Fruit fly (Drosophila melanogaster) whole organism, wandering third instar larva: Measurements from ENCODE around the gene mus302.

Source experiments
- Abd-B ChIP-seq: fragments of >200 bp; optimal IDR thresholded peaks from 2 replicates; lab custom pipeline; 2017; ENCODE audit warnings: missing biosample characterization, missing genetic modification characterization
- CG9705 ChIP-seq: fragments of 200-800 bp; sonication (Bioruptor generic); optimal IDR thresholded peaks from 2 replicates; lab custom pipeline; 2018; ENCODE audit warnings: missing biosample characterization, mild to moderate bottlenecking, missing genetic modification characterization
- CrebA ChIP-seq: fragments of 200-800 bp; sonication (Bioruptor generic); optimal IDR thresholded peaks from 2 replicates; lab custom pipeline; 2016; ENCODE audit warnings: missing biosample characterization, mild to moderate bottlenecking, missing genetic modification characterization, borderline replicate concordance
- Dif ChIP-seq: fragments of 200-275, 200-300 bp; sonication (Bioruptor generic); optimal IDR thresholded peaks from 2 replicates; lab custom pipeline; 2018; ENCODE audit warnings: missing biosample characterization, missing genetic modification characterization; ENCODE audit not compliant: partially characterized antibody
- GATAd ChIP-seq: sonication (Bioruptor generic); optimal IDR thresholded peaks from 2 replicates; lab custom pipeline; 2016; ENCODE audit warnings: missing biosample characterization, missing genetic modification characterization
- Hnf4 ChIP-seq: fragments of 200-800 bp; sonication (Bioruptor generic); optimal IDR thresholded peaks from 2 replicates; lab custom pipeline; 2016; ENCODE audit warnings: missing biosample characterization, mild to moderate bottlenecking, missing genetic modification characterization
- Hr78 ChIP-seq: fragments of >200 bp; optimal IDR thresholded peaks from 2 replicates; lab custom pipeline; 2017; ENCODE audit warnings: missing biosample characterization, missing genetic modification characterization
- Jra ChIP-seq: sonication (Bioruptor generic); optimal IDR thresholded peaks from 2 replicates; lab custom pipeline; 2016; ENCODE audit warnings: missing biosample characterization, missing genetic modification characterization
- Mio ChIP-seq: sonication (Bioruptor generic); optimal IDR thresholded peaks from 2 replicates; lab custom pipeline; 2016; ENCODE audit warnings: missing biosample characterization, missing genetic modification characterization
- Myc ChIP-seq: fragments of >200 bp; optimal IDR thresholded peaks from 2 replicates; lab custom pipeline; 2017
- N ChIP-seq: fragments of >200 bp; optimal IDR thresholded peaks from 2 replicates; lab custom pipeline; 2018; ENCODE audit warnings: missing biosample characterization, missing external identifiers, missing genetic modification characterization
- OdsH ChIP-seq: fragments of 200-800 bp; sonication (Bioruptor generic); optimal IDR thresholded peaks from 2 replicates; lab custom pipeline; 2016; ENCODE audit warnings: missing biosample characterization, mild to moderate bottlenecking, missing genetic modification characterization
- Rel ChIP-seq, 2 experiments: fragments of 200-800 bp; sonication (Bioruptor generic) in 1 of 2; optimal IDR thresholded peaks; 2 replicates in 1 of 2; 3 replicates in 1 of 2; lab custom pipeline; 2016 to 2019; ENCODE audit warnings: mild to moderate bottlenecking in 2 of 2, missing biosample characterization in 2 of 2, missing genetic modification characterization in 2 of 2, moderate library complexity in 1 of 2
- Sp1 ChIP-seq: fragments of 200-800 bp; sonication (Bioruptor generic); optimal IDR thresholded peaks from 3 replicates; lab custom pipeline; 2019; ENCODE audit warnings: missing biosample characterization, mild to moderate bottlenecking, missing genetic modification characterization, moderate library complexity
- Vsx2 ChIP-seq: fragments of 200-300, 225-300 bp; sonication (Bioruptor generic); optimal IDR thresholded peaks from 2 replicates; lab custom pipeline; 2018; ENCODE audit warnings: missing biosample characterization, missing genetic modification characterization; ENCODE audit not compliant: partially characterized antibody
- br ChIP-seq: fragments of 200-800 bp; sonication (Bioruptor generic); optimal IDR thresholded peaks from 2 replicates; lab custom pipeline; 2016; ENCODE audit warnings: missing biosample characterization, missing genetic modification characterization
- dl ChIP-seq, 2 experiments: fragments of 175-275, 200-275 bp in 1 of 2; fragments of 200-275 bp in 1 of 2; sonication (Bioruptor generic); optimal IDR thresholded peaks; lab custom pipeline; 2018; ENCODE audit warnings: mild to moderate bottlenecking in 2 of 2, missing biosample characterization in 2 of 2, missing genetic modification characterization in 2 of 2, moderate library complexity in 2 of 2; ENCODE audit not compliant: partially characterized antibody in 2 of 2, insufficient read depth in 1 of 2
- dmrt93B ChIP-seq: fragments of 200-800 bp; sonication (Bioruptor generic); optimal IDR thresholded peaks from 2 replicates; lab custom pipeline; 2018; ENCODE audit warnings: missing biosample characterization, mild to moderate bottlenecking, missing genetic modification characterization
- dsf ChIP-seq: sonication (Bioruptor generic); optimal IDR thresholded peaks from 2 replicates; lab custom pipeline; 2016; ENCODE audit warnings: missing biosample characterization, missing genetic modification characterization, borderline replicate concordance
- ey ChIP-seq: fragments of 200-800 bp; sonication (Bioruptor generic); optimal IDR thresholded peaks from 2 replicates; lab custom pipeline; 2016; ENCODE audit warnings: missing biosample characterization, missing genetic modification characterization
- foxo ChIP-seq, 2 experiments: fragments of 200-800 bp; sonication (Bioruptor generic); optimal IDR thresholded peaks; 2 replicates in 1 of 2; 3 replicates in 1 of 2; lab custom pipeline; 2016 to 2017; ENCODE audit warnings: missing biosample characterization in 2 of 2, missing genetic modification characterization in 2 of 2
- fru ChIP-seq: fragments of 200-800 bp; sonication (Bioruptor generic); optimal IDR thresholded peaks from 3 replicates; lab custom pipeline; 2016; ENCODE audit warnings: missing biosample characterization, mild to moderate bottlenecking, missing genetic modification characterization
- h ChIP-seq: fragments of 200-800 bp; sonication (Bioruptor generic); optimal IDR thresholded peaks from 3 replicates; lab custom pipeline; 2016; ENCODE audit warnings: missing biosample characterization, mild to moderate bottlenecking, missing genetic modification characterization
- jim ChIP-seq: fragments of 175-275, 200-325 bp; sonication (Bioruptor generic); optimal IDR thresholded peaks from 2 replicates; lab custom pipeline; 2016; ENCODE audit warnings: missing biosample characterization, mild to moderate bottlenecking, missing genetic modification characterization
- lola ChIP-seq: fragments of >200 bp; optimal IDR thresholded peaks from 2 replicates; lab custom pipeline; 2017; ENCODE audit warnings: missing biosample characterization, missing genetic modification characterization
- pan ChIP-seq: fragments of >200 bp; optimal IDR thresholded peaks from 2 replicates; lab custom pipeline; 2017
- psq ChIP-seq: fragments of 200-800 bp; sonication (Bioruptor generic); optimal IDR thresholded peaks from 3 replicates; lab custom pipeline; 2017; ENCODE audit warnings: missing biosample characterization, mild to moderate bottlenecking, missing genetic modification characterization, moderate library complexity
- sage ChIP-seq: fragments of 200-800 bp; sonication (Bioruptor generic); optimal IDR thresholded peaks from 2 replicates; lab custom pipeline; 2016; ENCODE audit warnings: missing biosample characterization, mild to moderate bottlenecking, missing genetic modification characterization
- sv ChIP-seq: fragments of 200-800 bp; sonication (Bioruptor generic); optimal IDR thresholded peaks from 3 replicates; lab custom pipeline; 2016; ENCODE audit warnings: missing biosample characterization, missing genetic modification characterization
- usp ChIP-seq: fragments of >200 bp; optimal IDR thresholded peaks from 2 replicates; lab custom pipeline; 2017; ENCODE audit warnings: missing biosample characterization, missing genetic modification characterization
- woc ChIP-seq: sonication (Bioruptor generic); optimal IDR thresholded peaks from 2 replicates; lab custom pipeline; 2016; ENCODE audit warnings: missing biosample characterization, mild to moderate bottlenecking, missing genetic modification characterization

Gene mus302

dm6 chr3L:16755189-16755588, 24.3 kb downstream of the mus302 start, which contains the start of gene CG42852:
Gene CG42852 (plus strand): TSS chr3L:16755489.
- no peak for TF ChIP-seq usp (GFP tag; lab: Kevin White, UChicago)
- no peak for TF ChIP-seq Jra
- no peak for TF ChIP-seq Hnf4 (GFP tag; lab: Kevin White, UChicago)
- TF ChIP-seq Vsx2 (GFP tag; lab: Kevin White, UChicago): no peak
- no peak for TF ChIP-seq fru
- no peak for TF ChIP-seq lola (GFP tag; lab: Kevin White, UChicago)
- TF ChIP-seq CrebA (GFP tag; lab: Kevin White, UChicago): no peak
- no peak for TF ChIP-seq Hr78 (GFP tag; lab: Kevin White, UChicago)
- no peak for TF ChIP-seq GATAd (GFP tag; lab: Kevin White, UChicago)
- no peak for TF ChIP-seq woc
- no peak for TF ChIP-seq sv
- no peak for TF ChIP-seq pan (lab: Kevin White, UChicago)
- TF ChIP-seq Myc (lab: Kevin White, UChicago): no peak
- TF ChIP-seq ey (GFP tag; lab: Kevin White, UChicago): no peak
- no peak for TF ChIP-seq Dif (GFP tag; lab: Kevin White, UChicago)
- TF ChIP-seq sage (GFP tag; lab: Kevin White, UChicago): no peak
- no peak for TF ChIP-seq dsf (GFP tag; lab: Kevin White, UChicago)
- TF ChIP-seq psq (GFP tag; lab: Kevin White, UChicago): no peak
- TF ChIP-seq Rel (GFP tag; optimal IDR thresholded peaks at IDR 0.05; lab: Kevin White, UChicago): no peak
- TF ChIP-seq Rel (tag; optimal IDR thresholded peaks at IDR 0.05; lab: Kevin White, UChicago): no peak

dm6 chr3L:16752402-16753096, 27.0 kb downstream of the mus302 start:
- TF ChIP-seq foxo (GFP tag; optimal IDR thresholded peaks at IDR 0.05; lab: Kevin White, UChicago): peak in 1 of 2 experiments; percentile 6
- TF ChIP-seq Rel (GFP tag; optimal IDR thresholded peaks at IDR 0.05; lab: Kevin White, UChicago): no peak
- TF ChIP-seq Rel (tag; optimal IDR thresholded peaks at IDR 0.05; lab: Kevin White, UChicago): no peak
- TF ChIP-seq fru: peak; percentile 10
- TF ChIP-seq br (GFP tag; lab: Kevin White, UChicago): peak; percentile 3
- TF ChIP-seq h (GFP tag; lab: Kevin White, UChicago): peak; percentile 9

- TF ChIP-seq dmrt93B (GFP tag; lab: Kevin White, UChicago) (no peak), pan (lab: Kevin White, UChicago) (no peak), GATAd (GFP tag; lab: Kevin White, UChicago) (no peak), Myc (lab: Kevin White, UChicago) (no peak), dsf (GFP tag; lab: Kevin White, UChicago) (no peak), sv (no peak), h (GFP tag; lab: Kevin White, UChicago) (no peak), jim (no peak), Jra (no peak), Vsx2 (GFP tag; lab: Kevin White, UChicago) (no peak), ey (GFP tag; lab: Kevin White, UChicago) (no peak), Rel (GFP tag; optimal IDR thresholded peaks at IDR 0.05; lab: Kevin White, UChicago) (no peak), Rel (tag; optimal IDR thresholded peaks at IDR 0.05; lab: Kevin White, UChicago) (no peak), br (GFP tag; lab: Kevin White, UChicago) (no peak), N (GFP tag; lab: Kevin White, UChicago) (no peak), Dif (GFP tag; lab: Kevin White, UChicago) (no peak), CG9705 (GFP tag; lab: Kevin White, UChicago) (no peak), Sp1 (GFP tag; lab: Kevin White, UChicago) (no peak), Mio (GFP tag; lab: Kevin White, UChicago) (no peak), lola (GFP tag; lab: Kevin White, UChicago) (no peak)
Measured at dm6 chr3L:16751487-16752054, 28.0 kb downstream of the mus302 start.

- TF ChIP-seq pan (lab: Kevin White, UChicago) (peak; percentile 26), Jra (no peak)
Measured at dm6 chr3L:16750750-16751149, 28.8 kb downstream of the mus302 start.

dm6 chr3L:16749726-16750125, 29.8 kb downstream of the mus302 start:
- TF ChIP-seq CrebA (GFP tag; lab: Kevin White, UChicago): no peak
- no peak for TF ChIP-seq OdsH
- TF ChIP-seq Hr78 (GFP tag; lab: Kevin White, UChicago): no peak
- TF ChIP-seq Hnf4 (GFP tag; lab: Kevin White, UChicago): no peak
- no peak for TF ChIP-seq dmrt93B (GFP tag; lab: Kevin White, UChicago)
- TF ChIP-seq psq (GFP tag; lab: Kevin White, UChicago): no peak
- TF ChIP-seq GATAd (GFP tag; lab: Kevin White, UChicago): no peak
- no peak for TF ChIP-seq Abd-B (GFP tag; lab: Kevin White, UChicago)
- no peak for TF ChIP-seq Jra
- TF ChIP-seq dl (GFP tag; optimal IDR thresholded peaks at IDR 0.05; lab: Kevin White, UChicago; ENCODE audit: insufficient read depth in 1 of 2, partially characterized antibody in 2 of 2): no peak
- TF ChIP-seq lola (GFP tag; lab: Kevin White, UChicago): no peak
- no peak for TF ChIP-seq CG9705 (GFP tag; lab: Kevin White, UChicago)
